Worm (Caenorhabditis elegans): Measurements from ENCODE around the gene T07D1.3.

DNA sequence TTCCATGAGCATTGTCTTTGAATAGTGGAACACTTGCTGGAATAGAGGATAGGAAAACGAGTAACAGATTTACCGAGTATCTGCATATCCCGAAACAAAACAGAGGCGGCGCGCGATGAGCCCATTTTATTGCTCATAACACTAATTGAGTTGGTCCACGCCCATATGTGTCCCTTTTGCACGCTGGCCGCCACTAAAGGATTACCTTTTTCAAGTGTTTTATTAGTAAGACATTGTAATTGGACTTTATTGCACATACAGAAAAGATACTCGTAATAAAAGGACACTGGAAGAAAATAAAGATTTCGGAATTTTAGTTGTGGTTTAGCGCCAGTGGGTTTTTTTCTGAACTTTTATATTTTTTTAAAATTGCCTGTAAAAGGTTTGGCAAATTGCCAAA is 29.9 kb downstream of the T07D1.3 start, which contains the start of gene hlh-15:
- TF ChIP-seq ama-1 (optimal IDR thresholded peaks at IDR 0.05) (no peak), irx-1 (tag; optimal IDR thresholded peaks at IDR 0.05) (no peak), nhr-11 (tag; optimal IDR thresholded peaks at IDR 0.05) (no peak), mef-2 (tag; optimal IDR thresholded peaks at IDR 0.05) (no peak), sox-4 (tag; optimal IDR thresholded peaks at IDR 0.05) (no peak), pax-3 (tag; optimal IDR thresholded peaks at IDR 0.05) (no peak), zag-1 (tag; optimal IDR thresholded peaks at IDR 0.05) (no peak), lsy-2 (tag; optimal IDR thresholded peaks at IDR 0.05) (no peak), jun-1 (tag; optimal IDR thresholded peaks at IDR 0.05) (no peak), nhr-20 (tag; optimal IDR thresholded peaks at IDR 0.05) (no peak), fkh-8 (tag; optimal IDR thresholded peaks at IDR 0.05) (no peak)
